Worm (Caenorhabditis elegans): ENCODE results near the gene F08D12.4.

The F08D12.4 gene

DNA sequence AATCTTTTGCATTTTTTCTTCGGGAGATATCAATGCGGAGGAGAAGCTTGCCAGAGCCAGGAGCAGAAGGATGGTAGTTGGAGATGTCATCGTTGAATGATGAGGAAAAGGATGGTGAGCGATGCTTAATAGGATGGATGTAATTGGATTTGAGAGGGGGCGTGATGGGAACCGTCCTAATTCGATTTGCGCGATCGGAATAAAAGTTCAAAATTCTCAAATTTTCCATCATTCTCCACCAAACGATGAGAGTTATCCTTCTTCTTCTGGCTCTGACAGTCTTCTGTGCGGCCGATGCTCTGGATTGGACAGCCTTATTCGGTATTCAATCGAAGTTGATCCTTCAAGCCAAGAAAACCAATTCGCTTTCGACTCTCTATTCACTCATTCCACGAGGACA, 46.2 kb downstream of the F08D12.4 start, which contains the start of the genes K12H6.4 and K12H6.9:
Gene K12H6.4, minus strand, starts transcription at position 101 of the 400 bp plus-strand sequence.
Gene K12H6.9, plus strand, starts transcription at position 236 of the 400 bp plus-strand sequence.
- TF ChIP-seq unc-62 (GFP tag; optimal IDR thresholded peaks at IDR 0.05) = no peak

DNA sequence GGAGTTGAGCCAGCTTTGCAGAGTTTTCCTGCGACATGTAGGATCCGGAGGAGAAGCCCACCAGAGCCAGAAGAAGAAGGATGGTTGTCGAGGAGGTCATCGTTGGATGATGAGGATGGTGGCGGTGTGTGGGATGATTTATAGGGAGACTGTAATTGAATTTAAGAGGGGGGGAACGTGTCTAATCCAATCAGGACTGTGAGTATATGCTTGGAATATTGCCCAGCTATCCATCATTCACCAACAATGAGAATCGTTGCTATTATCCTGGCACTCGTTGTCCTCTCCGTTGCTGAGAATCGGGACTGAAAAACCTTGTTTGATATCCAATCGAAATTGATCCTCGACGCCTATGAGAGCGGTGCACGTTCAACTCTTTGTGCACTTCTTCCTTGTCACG, 48.1 kb downstream of the F08D12.4 start, which contains the start of gene K12H6.5:
Gene K12H6.5, minus strand, starts transcription at position 101 of the 400 bp plus-strand sequence.
- no peak for TF ChIP-seq unc-62 (GFP tag; optimal IDR thresholded peaks at IDR 0.05)

DNA sequence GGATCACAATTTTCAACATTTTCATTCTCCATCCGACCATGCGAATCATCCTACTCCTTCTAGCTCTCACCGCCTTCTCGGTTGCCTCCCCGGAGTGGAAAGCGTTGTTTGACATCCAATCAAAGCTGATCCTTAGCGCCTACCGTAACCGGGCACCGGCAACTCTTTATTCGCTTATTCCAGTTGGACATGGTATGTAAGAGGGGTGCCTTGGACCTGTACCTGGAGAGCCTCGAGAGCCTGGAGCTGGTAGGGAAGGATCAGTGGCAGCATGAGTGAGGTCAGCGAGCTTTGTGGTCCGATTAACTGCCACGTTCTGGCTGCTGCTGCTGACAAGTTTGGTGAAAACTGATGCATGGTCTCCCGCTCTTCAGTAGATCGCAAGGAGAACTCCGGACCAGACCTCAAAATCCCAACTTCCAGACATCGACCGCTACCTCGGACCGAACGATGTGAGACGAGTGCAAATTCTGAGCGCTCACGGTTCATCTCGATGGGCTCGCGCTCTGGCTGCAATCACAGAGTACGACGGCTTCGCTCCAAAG, 50.0 kb downstream of the F08D12.4 start, which contains the start of gene K12H6.8:
Gene K12H6.8, plus strand, starts transcription at position 38 of the 545 bp plus-strand sequence.
- no peak for TF ChIP-seq unc-62 (GFP tag; optimal IDR thresholded peaks at IDR 0.05)
